Worm (Caenorhabditis elegans): ENCODE measurements around the gene clc-12.

DNA sequence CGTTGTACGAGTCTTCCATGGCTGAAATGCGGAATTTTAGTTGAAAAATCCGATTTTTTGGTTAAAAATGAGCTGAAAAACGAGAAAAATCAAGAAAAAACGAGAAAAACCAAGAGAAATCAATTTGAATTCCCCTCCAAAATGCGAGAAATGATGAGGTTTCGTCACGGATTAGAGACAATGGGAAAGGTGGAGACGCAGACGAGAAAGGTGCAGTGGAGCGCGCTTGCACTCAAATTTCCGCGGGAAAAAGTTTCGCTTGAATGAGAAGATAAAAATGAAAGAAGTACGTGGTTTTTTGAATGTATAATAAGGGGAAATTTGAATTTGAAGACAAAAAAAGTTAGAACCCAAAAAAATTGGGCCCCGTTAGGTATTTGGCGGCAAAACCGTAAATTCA lies 43.5 kb downstream of the clc-12 start, which contains the start of gene efl-1:
- peak; percentile 93 for TF ChIP-seq snpc-4 (tag; optimal IDR thresholded peaks at IDR 0.05)
- no peak for TF ChIP-seq elt-1 (tag; optimal IDR thresholded peaks at IDR 0.05)
- peak; percentile 94 for TF ChIP-seq nhr-23 (tag; optimal IDR thresholded peaks at IDR 0.05)
- peak; percentile 64 for TF ChIP-seq elt-2 (tag; optimal IDR thresholded peaks at IDR 0.05)

Measured in whole organism, L3 larva.